Fruit fly (Drosophila melanogaster): Measurements from ENCODE around the gene nAChRbeta3.

DNA sequence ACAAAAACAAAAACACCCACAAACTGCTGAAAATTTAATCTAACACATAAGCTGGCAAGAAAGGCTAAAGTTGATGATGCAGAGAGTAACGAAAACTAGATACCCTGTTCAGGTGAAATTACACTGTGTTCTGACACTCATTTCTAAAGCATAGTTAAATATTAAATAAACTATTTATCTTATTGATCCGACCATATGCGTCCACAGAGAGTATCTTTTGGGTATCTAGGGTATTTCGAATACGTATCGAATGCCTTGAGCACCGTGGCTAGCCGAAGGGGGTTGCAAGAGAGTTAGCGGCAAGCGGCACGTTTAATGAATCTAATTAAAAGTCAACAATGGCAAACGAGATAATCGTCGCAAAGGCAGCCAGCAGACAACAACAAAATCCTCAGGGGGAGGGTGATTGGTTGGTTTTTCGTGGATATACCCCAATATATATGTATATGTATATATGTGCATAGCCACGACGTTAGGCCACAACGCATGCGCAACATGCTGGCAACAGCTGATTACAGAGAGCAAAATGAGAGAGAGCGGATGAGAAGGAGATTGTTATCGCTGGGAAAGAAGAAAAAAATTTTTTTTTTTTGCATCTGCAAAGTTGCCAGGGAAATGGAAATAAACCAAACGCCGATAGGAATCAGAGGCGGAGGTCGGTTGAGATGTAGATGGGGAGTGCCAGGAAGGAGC, 22.8 kb upstream of the nAChRbeta3 start:
- no peak for TF ChIP-seq Doc2 (GFP tag; IDR thresholded peaks at IDR 0.05)
- peak; percentile 79; the same call in 3 of the 4 replicates for TF ChIP-seq Gug (GFP tag; IDR thresholded peaks at IDR 0.05)
- peak; percentile 75 for TF ChIP-seq CG10209 (GFP tag; optimal IDR thresholded peaks at IDR 0.05)
- peak; percentile 43; the same call in 1 of the 2 replicates for TF ChIP-seq gt (GFP tag; IDR thresholded peaks at IDR 0.05)
- TF ChIP-seq lmd (GFP tag; IDR thresholded peaks at IDR 0.05), result peak; percentile 83
- peak; percentile 70 for TF ChIP-seq Meics (GFP tag; optimal IDR thresholded peaks at IDR 0.05)
- no peak for TF ChIP-seq h (optimal IDR thresholded peaks at IDR 0.05)
- peak; percentile 59 for TF ChIP-seq salm (tag; optimal IDR thresholded peaks at IDR 0.05)
- TF ChIP-seq p53 (GFP tag; optimal IDR thresholded peaks at IDR 0.05), result no peak
- TF ChIP-seq MTF-1 (GFP tag; optimal IDR thresholded peaks at IDR 0.05; ENCODE audit: borderline replicate concordance), result peak; percentile 68
- peak; percentile 87 for TF ChIP-seq CG34422 (GFP tag; IDR thresholded peaks at IDR 0.05)
- peak; percentile 74 for TF ChIP-seq jing (GFP tag; optimal IDR thresholded peaks at IDR 0.05)

Measured in whole organism, embryonic.